Worm (Caenorhabditis elegans): ENCODE results near the gene F23F1.6.

Gene F23F1.6

DNA sequence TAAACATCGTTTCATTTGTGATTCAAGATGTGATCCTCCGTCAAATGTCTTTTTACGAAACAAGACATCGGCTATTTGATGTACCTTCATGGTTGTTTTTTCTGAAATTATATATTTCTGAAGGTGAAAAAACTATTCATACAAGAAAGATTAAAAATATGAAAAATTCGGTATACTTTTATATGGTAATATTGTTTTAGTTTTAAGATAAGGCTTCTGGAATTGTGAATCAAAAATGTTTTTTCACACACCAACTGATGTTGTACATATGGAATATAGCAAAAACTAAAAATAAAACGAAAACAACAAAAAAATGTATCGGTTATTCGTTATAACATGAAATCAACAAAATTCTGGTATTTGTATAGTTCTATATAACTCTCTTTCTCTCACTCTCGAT lies at the start of gene F23F1.6:
Gene F23F1.6, minus strand, starts transcription at position 101 of the 400 bp plus-strand sequence.
- TF ChIP-seq ets-4 (tag; optimal IDR thresholded peaks at IDR 0.05) (no peak), ceh-6 (GFP tag; optimal IDR thresholded peaks at IDR 0.05) (no peak), ceh-34 (tag; optimal IDR thresholded peaks at IDR 0.05) (no peak), ama-1 (optimal IDR thresholded peaks at IDR 0.05) (no peak), pax-1 (tag; optimal IDR thresholded peaks at IDR 0.05) (no peak)

ce11 chrII:86794-87193 lies 49.7 kb upstream of the F23F1.6 start:
- TF ChIP-seq K09A11.1 (tag; optimal IDR thresholded peaks at IDR 0.05; ENCODE audit: insufficient read depth) (no peak), fkh-6 (tag; optimal IDR thresholded peaks at IDR 0.05) (no peak), odd-2 (tag; optimal IDR thresholded peaks at IDR 0.05) (no peak), ama-1 (optimal IDR thresholded peaks at IDR 0.05) (no peak), ztf-16 (tag; optimal IDR thresholded peaks at IDR 0.05) (no peak), ceh-45 (GFP tag; IDR thresholded peaks at IDR 0.05) (no peak), lim-6 (tag; optimal IDR thresholded peaks at IDR 0.05) (no peak)

- TF ChIP-seq unc-3 (GFP tag; conservative IDR thresholded peaks at IDR 0.05): no peak
- no peak for TF ChIP-seq unc-3 (tag; optimal IDR thresholded peaks at IDR 0.05)
- TF ChIP-seq ceh-34 (tag; optimal IDR thresholded peaks at IDR 0.05): no peak
- no peak for TF ChIP-seq K02D7.2 (tag; optimal IDR thresholded peaks at IDR 0.05)
- no peak for TF ChIP-seq fkh-6 (tag; optimal IDR thresholded peaks at IDR 0.05)
- no peak for TF ChIP-seq ceh-2 (tag; optimal IDR thresholded peaks at IDR 0.05)
- no peak for TF ChIP-seq ceh-19 (GFP tag; optimal IDR thresholded peaks at IDR 0.05)
- no peak for TF ChIP-seq hlh-15 (tag; optimal IDR thresholded peaks at IDR 0.05)
- TF ChIP-seq ceh-18 (tag; optimal IDR thresholded peaks at IDR 0.05): no peak
- no peak for TF ChIP-seq ceh-14 (tag; optimal IDR thresholded peaks at IDR 0.05)
- TF ChIP-seq odd-2 (tag; optimal IDR thresholded peaks at IDR 0.05): no peak
- TF ChIP-seq unc-86 (tag; optimal IDR thresholded peaks at IDR 0.05): no peak
- no peak for TF ChIP-seq ceh-30 (tag; optimal IDR thresholded peaks at IDR 0.05)
- TF ChIP-seq ttx-3 (tag; optimal IDR thresholded peaks at IDR 0.05): no peak
- TF ChIP-seq madf-2 (tag; optimal IDR thresholded peaks at IDR 0.05): no peak
- no peak for TF ChIP-seq hlh-6 (tag; optimal IDR thresholded peaks at IDR 0.05)
- no peak for TF ChIP-seq hlh-30 (tag; optimal IDR thresholded peaks at IDR 0.05; ENCODE audit: insufficient read depth)
Measured at ce11 chrII:84134-84533, 47.0 kb upstream of the F23F1.6 start, which contains the start of gene C50D2.6. Gene C50D2.6 (plus strand): TSS chrII:84434.

- TF ChIP-seq ceh-31 (tag; optimal IDR thresholded peaks at IDR 0.05) (no peak), lim-6 (tag; optimal IDR thresholded peaks at IDR 0.05) (no peak), K02D7.2 (tag; optimal IDR thresholded peaks at IDR 0.05) (no peak), dmd-4 (tag; optimal IDR thresholded peaks at IDR 0.05; ENCODE audit: borderline replicate concordance) (no peak), C38D4.7 (GFP tag; optimal IDR thresholded peaks at IDR 0.05) (no peak)
Measured at ce11 chrII:79166-79565, 42.1 kb upstream of the F23F1.6 start, which contains the start of gene C23H3.9. Gene C23H3.9 (minus strand): TSS chrII:79266.

ce11 chrII:76662-77061 lies 39.5 kb upstream of the F23F1.6 start:
- TF ChIP-seq npax-4 (tag; optimal IDR thresholded peaks at IDR 0.05): no peak
- no peak for TF ChIP-seq ama-1 (optimal IDR thresholded peaks at IDR 0.05)
- no peak for TF ChIP-seq ceh-6 (GFP tag; optimal IDR thresholded peaks at IDR 0.05)
- no peak for TF ChIP-seq odd-2 (tag; optimal IDR thresholded peaks at IDR 0.05)
- no peak for TF ChIP-seq pat-9 (tag; optimal IDR thresholded peaks at IDR 0.05)
- no peak for TF ChIP-seq ref-2 (tag; optimal IDR thresholded peaks at IDR 0.05)
- TF ChIP-seq ahr-1 (tag; optimal IDR thresholded peaks at IDR 0.05): no peak
- no peak for TF ChIP-seq pqm-1 (tag; optimal IDR thresholded peaks at IDR 0.05)
- no peak for TF ChIP-seq ceh-14 (tag; optimal IDR thresholded peaks at IDR 0.05)

- no peak for TF ChIP-seq ceh-24 (tag; optimal IDR thresholded peaks at IDR 0.05)
- TF ChIP-seq odd-2 (tag; optimal IDR thresholded peaks at IDR 0.05): no peak
- TF ChIP-seq C38D4.7 (GFP tag; optimal IDR thresholded peaks at IDR 0.05): no peak
- no peak for TF ChIP-seq lin-11 (tag; optimal IDR thresholded peaks at IDR 0.05)
- no peak for TF ChIP-seq dmd-4 (tag; optimal IDR thresholded peaks at IDR 0.05; ENCODE audit: borderline replicate concordance)
- TF ChIP-seq ceh-34 (tag; optimal IDR thresholded peaks at IDR 0.05): peak; percentile 51
Measured at ce11 chrII:75831-76230, 38.7 kb upstream of the F23F1.6 start.
